Worm (Caenorhabditis elegans): Measurements from ENCODE around the gene C52E4.7.

DNA sequence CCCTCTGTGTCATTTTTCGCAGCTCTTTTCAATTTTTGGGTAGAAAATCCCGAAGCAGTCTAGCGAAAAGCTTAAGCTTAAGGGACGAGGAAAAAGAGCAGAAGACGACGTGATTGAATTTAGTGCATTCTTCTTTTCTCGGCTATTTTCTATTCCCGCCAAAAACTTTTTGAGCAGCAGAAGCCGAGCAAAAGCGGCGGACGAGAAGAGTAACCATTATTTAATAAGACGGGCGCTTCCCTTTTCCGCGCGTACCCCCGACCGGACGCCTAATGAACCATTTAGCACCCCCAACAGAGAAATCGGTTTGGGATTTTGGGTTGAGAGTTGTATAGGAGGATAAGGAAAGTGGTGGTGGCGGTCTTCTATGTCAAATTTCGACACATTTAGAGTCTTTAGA lies 40.5 kb upstream of the C52E4.7 start:
- TF ChIP-seq snpc-4 (tag; optimal IDR thresholded peaks at IDR 0.05): no peak
- no peak for TF ChIP-seq skn-1 (tag; optimal IDR thresholded peaks at IDR 0.05)
- peak; percentile 77 for TF ChIP-seq ces-1 (GFP tag; optimal IDR thresholded peaks at IDR 0.05)
- no peak for TF ChIP-seq nhr-71 (tag; optimal IDR thresholded peaks at IDR 0.05)
- TF ChIP-seq ztf-11 (tag; optimal IDR thresholded peaks at IDR 0.05): no peak
- no peak for TF ChIP-seq zag-1 (tag; optimal IDR thresholded peaks at IDR 0.05)
- no peak for TF ChIP-seq egl-13 (tag; optimal IDR thresholded peaks at IDR 0.05)
- no peak for TF ChIP-seq aly-2 (tag; optimal IDR thresholded peaks at IDR 0.05)
- TF ChIP-seq alr-1 (tag; optimal IDR thresholded peaks at IDR 0.05; ENCODE audit: borderline replicate concordance): no peak

All from whole organism, L1 larva.